Worm (Caenorhabditis elegans) whole organism, midembryonic: ENCODE results near the gene C43D7.8.
"Not testable (repeated sequence)": the region's sequence is repeated elsewhere in the genome, so short reads cannot be mapped to it uniquely, and the experiment has no call there.

Experiments used
- T22C8.4 ChIP-seq: fragments of 200-800 bp; sonication (Bioruptor generic); IDR thresholded peaks from 2 replicates; pipeline ENCODE4 v1.3.6; 2022; ENCODE audit warnings: missing genetic modification characterization, missing compliant biosample characterization
- cog-1 ChIP-seq: sonication (generic microtip); optimal IDR thresholded peaks from 2 replicates; lab custom pipeline; 2016; ENCODE audit warnings: missing genetic modification characterization, missing compliant biosample characterization
- flt-1 ChIP-seq: fragments of 200-800 bp; sonication (Bioruptor generic); IDR thresholded peaks from 2 replicates; pipeline ENCODE4 v1.3.6; 2022; ENCODE audit warnings: missing genetic modification characterization, missing compliant biosample characterization
- klf-2 ChIP-seq: fragments of 200-800 bp; sonication (Bioruptor generic); conservative IDR thresholded peaks from 2 replicates; pipeline ENCODE4 v1.3.6; 2022; ENCODE audit warnings: missing genetic modification reagents, missing genetic modification characterization, missing compliant biosample characterization
- med-1 ChIP-seq: sonication (generic microtip); optimal IDR thresholded peaks from 2 replicates; lab custom pipeline; 2017; ENCODE audit warnings: missing genetic modification characterization, mild to moderate bottlenecking, missing compliant biosample characterization, antibody characterized with exemption, missing genetic modification reagents; ENCODE audit not compliant: insufficient read depth
- ref-1 ChIP-seq: fragments of 200-800 bp; sonication (Bioruptor generic); conservative IDR thresholded peaks from 2 replicates; pipeline ENCODE4 v1.3.6; 2022; ENCODE audit warnings: missing genetic modification reagents, missing genetic modification characterization, missing compliant biosample characterization
- tab-1 ChIP-seq: fragments of 200-800 bp; sonication (Bioruptor generic); IDR thresholded peaks from 2 replicates; pipeline ENCODE4 v1.3.6; 2022; ENCODE audit warnings: missing genetic modification characterization, missing compliant biosample characterization
- ztf-23 ChIP-seq: fragments of 200-800 bp; sonication (Bioruptor generic); IDR thresholded peaks from 2 replicates; pipeline ENCODE4 v1.3.6; 2022; ENCODE audit warnings: missing genetic modification reagents, missing genetic modification characterization, missing compliant biosample characterization
- ztf-29 ChIP-seq: fragments of 200-800 bp; sonication (Bioruptor generic); IDR thresholded peaks from 2 replicates; pipeline ENCODE4 v1.3.6; 2022; ENCODE audit warnings: missing genetic modification reagents, missing genetic modification characterization, missing compliant biosample characterization

Gene C43D7.8

DNA sequence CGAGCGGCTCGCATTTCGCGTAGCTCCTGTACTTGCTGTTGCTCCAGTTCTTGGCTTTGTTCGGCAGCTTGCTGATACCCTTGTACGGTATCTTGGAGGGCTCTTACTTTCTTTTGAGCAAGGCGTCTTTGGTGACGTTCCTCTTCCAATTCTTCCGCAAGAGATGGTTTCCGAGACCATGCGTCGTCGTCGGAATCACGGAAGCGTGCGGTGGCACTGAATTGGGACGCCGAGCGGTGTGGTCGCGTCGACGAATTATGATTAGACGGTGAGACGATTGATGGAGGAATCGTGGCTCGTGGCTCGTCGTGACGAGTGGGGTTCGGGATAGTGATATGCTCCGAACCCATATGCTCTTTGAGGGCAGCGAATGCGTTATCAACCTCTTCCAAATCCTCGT, 34.9 kb downstream of the C43D7.8 start:
- TF ChIP-seq ztf-29 (GFP tag; lab: Robert Waterston, UW) = no peak
- TF ChIP-seq ref-1 (GFP tag; lab: Robert Waterston, UW) = no peak
- no peak for TF ChIP-seq flt-1 (GFP tag; lab: Robert Waterston, UW)
- no peak for TF ChIP-seq ztf-23
- TF ChIP-seq cog-1 (tag; lab: Kevin White, UChicago) = no peak
- TF ChIP-seq T22C8.4 (GFP tag; lab: Robert Waterston, UW) = no peak
- no peak for TF ChIP-seq tab-1
- TF ChIP-seq klf-2 (GFP tag; lab: Robert Waterston, UW) = no peak
- TF ChIP-seq med-1 (GFP tag; lab: Kevin White, UChicago) = no peak

DNA sequence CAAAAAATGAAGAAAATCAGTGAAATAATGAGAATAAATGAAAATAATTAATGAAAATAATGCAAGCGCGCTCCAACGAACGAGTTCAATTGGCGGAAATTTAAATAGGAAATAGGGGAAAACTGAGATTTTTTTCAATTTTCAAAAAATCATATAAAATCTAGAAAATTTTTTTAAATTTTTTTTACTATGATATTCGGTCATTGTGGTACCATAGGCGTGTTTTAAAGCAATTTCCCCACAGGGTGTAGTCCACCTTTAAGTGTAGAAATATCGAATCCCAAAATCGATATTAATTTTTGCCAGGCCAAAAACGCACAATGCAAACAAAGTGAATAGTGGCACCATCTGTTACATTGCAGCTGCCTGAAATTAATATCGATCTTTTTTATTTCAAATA, 47.1 kb downstream of the C43D7.8 start, which contains the start of gene F21D9.1:
Gene F21D9.1 (plus strand): TSS at position 301 of the 400 bp plus-strand sequence.
- not testable (repeated sequence) for TF ChIP-seq cog-1 (tag; lab: Kevin White, UChicago); klf-2 (GFP tag; lab: Robert Waterston, UW); tab-1

DNA sequence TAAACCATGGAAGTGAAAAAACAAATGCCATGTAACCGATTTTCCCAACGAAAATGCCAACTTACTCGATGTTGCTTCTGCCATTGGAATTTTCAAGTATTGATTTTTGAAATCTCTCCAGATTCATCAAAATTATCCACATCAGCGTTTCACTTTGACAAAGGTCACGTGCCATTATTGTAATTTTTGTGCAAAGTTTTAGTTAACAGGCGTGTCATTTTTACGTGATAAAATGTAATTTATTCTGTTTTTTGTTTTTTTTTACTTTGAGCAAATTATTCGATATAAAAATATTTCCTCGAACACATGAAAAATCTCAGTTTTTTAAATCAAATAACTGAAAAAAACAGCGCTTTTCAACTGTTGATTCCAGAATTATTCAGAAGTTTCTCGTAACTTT, 48.9 kb downstream of the C43D7.8 start, which contains the start of gene F21D9.2:
Gene F21D9.2 (minus strand): TSS at position 101 of the 400 bp plus-strand sequence.
- TF ChIP-seq flt-1 (GFP tag; lab: Robert Waterston, UW) (no peak), ref-1 (GFP tag; lab: Robert Waterston, UW) (no peak), klf-2 (GFP tag; lab: Robert Waterston, UW) (no peak), med-1 (GFP tag; lab: Kevin White, UChicago) (no peak), cog-1 (tag; lab: Kevin White, UChicago) (no peak), ztf-29 (GFP tag; lab: Robert Waterston, UW) (no peak), T22C8.4 (GFP tag; lab: Robert Waterston, UW) (no peak), ztf-23 (no peak), tab-1 (no peak)

DNA sequence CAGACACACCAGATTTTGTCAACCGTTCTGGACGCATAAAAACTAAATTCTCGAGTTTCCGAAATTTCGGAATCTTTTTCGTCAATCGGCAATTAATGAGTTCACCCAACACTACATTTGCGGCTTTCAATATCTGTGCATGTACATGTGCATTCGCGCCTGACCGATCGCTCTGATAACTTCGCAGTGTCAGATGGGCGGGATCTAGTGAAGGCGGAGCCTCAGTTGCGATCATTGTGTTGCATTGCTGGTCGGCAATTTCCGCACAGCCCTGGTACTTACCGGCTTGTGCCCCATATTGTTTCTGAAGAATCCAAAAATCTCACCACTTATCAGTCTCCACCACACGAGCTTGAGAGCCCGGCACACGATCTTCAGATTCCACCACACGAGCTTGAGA, 50.6 kb downstream of the C43D7.8 start:
- TF ChIP-seq cog-1 (tag; lab: Kevin White, UChicago) = no peak
- no peak for TF ChIP-seq tab-1
- TF ChIP-seq klf-2 (GFP tag; lab: Robert Waterston, UW) = no peak
